Fruit fly (Drosophila melanogaster) whole organism, embryonic: ENCODE results near the gene Mon1.

ENCODE experiments used
- Asciz ChIP-seq: fragments of 200-800 bp; sonication (Bioruptor generic); optimal IDR thresholded peaks from 2 replicates; lab custom pipeline; 2017; ENCODE audit warnings: missing biosample characterization, mild to moderate bottlenecking, missing genetic modification characterization, missing genetic modification reagents
- Atf6 ChIP-seq: fragments of 200-800 bp; sonication (Bioruptor generic); IDR thresholded peaks from 2 replicates; pipeline ENCODE4 v1.3.6; 2022; ENCODE audit warnings: missing biosample characterization, missing genetic modification characterization
- B-H1 ChIP-seq: fragments of 200-800 bp; sonication (Bioruptor generic); IDR thresholded peaks from 3 replicates; pipeline ENCODE4 v1.3.6; 2022; ENCODE audit warnings: missing biosample characterization, missing genetic modification characterization
- Bgb ChIP-seq: fragments of 200-800 bp; sonication (Bioruptor generic); IDR thresholded peaks from 2 replicates; pipeline ENCODE4 v1.3.6; 2022; ENCODE audit warnings: missing biosample characterization, missing genetic modification characterization; ENCODE audit not compliant: partially characterized antibody
- Bteb2 ChIP-seq: fragments of 200-800 bp; sonication (Bioruptor generic); optimal IDR thresholded peaks from 2 replicates; lab custom pipeline; 2016; ENCODE audit warnings: missing biosample characterization, missing genetic modification characterization
- CG10431 ChIP-seq: fragments of 200-800 bp; sonication (Bioruptor generic); optimal IDR thresholded peaks from 3 replicates; lab custom pipeline; 2018; ENCODE audit warnings: missing biosample characterization, mild to moderate bottlenecking, missing genetic modification characterization
- CG11696 ChIP-seq: fragments of 200-800 bp; sonication (Bioruptor generic); IDR thresholded peaks from 2 replicates; pipeline ENCODE4 v1.3.6; 2022; ENCODE audit warnings: missing biosample characterization, missing genetic modification characterization
- CG11723 ChIP-seq: fragments of 200-800 bp; sonication (Bioruptor generic); optimal IDR thresholded peaks from 2 replicates; lab custom pipeline; 2017; ENCODE audit warnings: missing biosample characterization, mild to moderate bottlenecking, missing genetic modification characterization
- CG12659 ChIP-seq: fragments of 200-800 bp; sonication (Bioruptor generic); optimal IDR thresholded peaks from 3 replicates; lab custom pipeline; 2017; ENCODE audit warnings: mild to moderate bottlenecking, missing biosample characterization, missing genetic modification reagents, missing genetic modification characterization
- CG16863 ChIP-seq: fragments of 200-800 bp; sonication (Bioruptor generic); optimal IDR thresholded peaks from 3 replicates; lab custom pipeline; 2016; ENCODE audit warnings: missing biosample characterization, missing genetic modification characterization
- CG18764 ChIP-seq: fragments of 200-800 bp; sonication (Bioruptor generic); optimal IDR thresholded peaks from 3 replicates; lab custom pipeline; 2016; ENCODE audit warnings: missing biosample characterization, missing genetic modification characterization
- CG32532 ChIP-seq: fragments of 200-800 bp; sonication (Bioruptor generic); IDR thresholded peaks from 2 replicates; pipeline ENCODE4 v1.3.6; 2022; ENCODE audit warnings: missing biosample characterization, missing genetic modification characterization
- CG3847 ChIP-seq: fragments of 200-800 bp; sonication (Bioruptor generic); IDR thresholded peaks from 2 replicates; pipeline ENCODE4 v1.3.6; 2022; ENCODE audit warnings: missing biosample characterization, missing genetic modification characterization
- CG4360 ChIP-seq: fragments of 200-800 bp; sonication (Bioruptor generic); IDR thresholded peaks from 2 replicates; pipeline ENCODE4 v1.3.6; 2022; ENCODE audit warnings: missing biosample characterization, missing genetic modification characterization
- CG6854 ChIP-seq: fragments of 200-800 bp; sonication (Bioruptor generic); optimal IDR thresholded peaks from 3 replicates; lab custom pipeline; 2017; ENCODE audit warnings: missing biosample characterization, mild to moderate bottlenecking, missing genetic modification characterization
- CG8089 ChIP-seq: fragments of 200-800 bp; sonication (Bioruptor generic); optimal IDR thresholded peaks from 3 replicates; lab custom pipeline; 2016; ENCODE audit warnings: missing biosample characterization, missing genetic modification characterization
- CG8359 ChIP-seq: fragments of 200-800 bp; sonication (Bioruptor generic); optimal IDR thresholded peaks from 2 replicates; lab custom pipeline; 2017; ENCODE audit warnings: missing biosample characterization, mild to moderate bottlenecking, missing genetic modification characterization, borderline replicate concordance
- CG9215 ChIP-seq: fragments of 200-800 bp; sonication (Bioruptor generic); IDR thresholded peaks from 2 replicates; pipeline ENCODE4 v1.3.6; 2022; ENCODE audit warnings: missing biosample characterization, missing genetic modification characterization
- CG9727 ChIP-seq: fragments of 200-800 bp; sonication (Bioruptor generic); optimal IDR thresholded peaks from 3 replicates; lab custom pipeline; 2017; ENCODE audit warnings: missing biosample characterization, mild to moderate bottlenecking, missing genetic modification characterization
- Deaf1 ChIP-seq: fragments of 200-800 bp; optimal IDR thresholded peaks from 3 replicates; lab custom pipeline; 2019; ENCODE audit warnings: missing biosample characterization, mild to moderate bottlenecking, missing genetic modification characterization, moderate library complexity
- ERR ChIP-seq: fragments of 200-800 bp; sonication (Bioruptor generic); optimal IDR thresholded peaks from 2 replicates; lab custom pipeline; 2016; ENCODE audit warnings: missing biosample characterization, missing genetic modification characterization
- Gsc ChIP-seq: fragments of 200-800 bp; sonication (Bioruptor generic); IDR thresholded peaks from 2 replicates; pipeline ENCODE4 v1.3.6; 2022; ENCODE audit warnings: missing biosample characterization, missing genetic modification characterization
- Hr39 ChIP-seq: fragments of >200 bp; optimal IDR thresholded peaks from 2 replicates; lab custom pipeline; 2017
- Hr78 ChIP-seq, 2 experiments: fragments of 200-800 bp in 1 of 2; fragments of >200 bp in 1 of 2; sonication (Bioruptor generic) in 1 of 2; optimal IDR thresholded peaks; 2 replicates each; lab custom pipeline; 2017 to 2019; ENCODE audit warnings: missing biosample characterization in 2 of 2, missing genetic modification characterization in 2 of 2, mild to moderate bottlenecking in 1 of 2, moderate library complexity in 1 of 2
- MTF-1 ChIP-seq: fragments of 200-800 bp; sonication (Bioruptor generic); optimal IDR thresholded peaks from 2 replicates; lab custom pipeline; 2018; ENCODE audit warnings: missing biosample characterization, mild to moderate bottlenecking, missing genetic modification characterization, borderline replicate concordance
- Mes4 ChIP-seq: fragments of 200-800 bp; sonication (Bioruptor generic); optimal IDR thresholded peaks from 2 replicates; lab custom pipeline; 2016; ENCODE audit warnings: missing biosample characterization, missing genetic modification characterization
- NFAT ChIP-seq: fragments of 200-800 bp; sonication (Bioruptor generic); IDR thresholded peaks from 2 replicates; pipeline ENCODE4 v1.3.6; 2022; ENCODE audit warnings: missing biosample characterization, missing genetic modification characterization
- Oli ChIP-seq: fragments of 200-800 bp; sonication (Bioruptor generic); optimal IDR thresholded peaks from 2 replicates; lab custom pipeline; 2018; ENCODE audit warnings: missing biosample characterization, mild to moderate bottlenecking, missing genetic modification characterization, moderate library complexity
- Stat92E ChIP-seq, 3 experiments: fragments of >200 bp in 2 of 3; fragments of 200-800 bp in 1 of 3; sonication (Bioruptor generic) in 1 of 3; optimal IDR thresholded peaks; 2 replicates each; lab custom pipeline; 2017 to 2019; ENCODE audit warnings: missing biosample characterization in 3 of 3, missing genetic modification characterization in 3 of 3, mild to moderate bottlenecking in 1 of 3, moderate library complexity in 1 of 3
- ash1 ChIP-seq: fragments of 200-800 bp; sonication (Bioruptor generic); optimal IDR thresholded peaks from 2 replicates; lab custom pipeline; 2018; ENCODE audit warnings: missing biosample characterization, mild to moderate bottlenecking, missing genetic modification characterization
- corto ChIP-seq: fragments of 200-800 bp; sonication (Bioruptor generic); optimal IDR thresholded peaks from 2 replicates; lab custom pipeline; 2016; ENCODE audit warnings: missing biosample characterization, mild to moderate bottlenecking, missing genetic modification characterization, moderate library complexity
- croc ChIP-seq: fragments of 200-800 bp; sonication (Bioruptor generic); conservative IDR thresholded peaks from 3 replicates; pipeline ENCODE4 v1.3.6; 2022; ENCODE audit warnings: missing biosample characterization, missing genetic modification characterization
- crp ChIP-seq, 2 experiments: fragments of 200-800 bp; sonication (Bioruptor generic); optimal IDR thresholded peaks; 2 replicates in 1 of 2; 3 replicates in 1 of 2; lab custom pipeline; 2017; ENCODE audit warnings: missing biosample characterization in 2 of 2, missing genetic modification characterization in 2 of 2, mild to moderate bottlenecking in 1 of 2, moderate library complexity in 1 of 2
- dan ChIP-seq: fragments of 200-800 bp; sonication (Bioruptor generic); IDR thresholded peaks from 2 replicates; pipeline ENCODE4 v1.3.6; 2022; ENCODE audit warnings: missing biosample characterization, missing genetic modification characterization
- danr ChIP-seq: fragments of 200-800 bp; sonication (Bioruptor generic); IDR thresholded peaks from 2 replicates; pipeline ENCODE4 v1.3.6; 2022; ENCODE audit warnings: missing biosample characterization, missing genetic modification characterization
- dmrt99B ChIP-seq: fragments of 200-800 bp; sonication (Bioruptor generic); optimal IDR thresholded peaks from 2 replicates; lab custom pipeline; 2018; ENCODE audit warnings: missing biosample characterization, mild to moderate bottlenecking, missing genetic modification characterization, moderate library complexity
- ftz-f1 ChIP-seq: fragments of 200-800 bp; sonication (Bioruptor generic); optimal IDR thresholded peaks from 2 replicates; lab custom pipeline; 2016; ENCODE audit warnings: missing biosample characterization, missing genetic modification characterization
- gem ChIP-seq: fragments of 200-800 bp; sonication (Bioruptor generic); optimal IDR thresholded peaks from 2 replicates; lab custom pipeline; 2019; ENCODE audit warnings: missing biosample characterization, mild to moderate bottlenecking, missing genetic modification characterization, moderate library complexity
- ind ChIP-seq: fragments of 200-800 bp; sonication (Bioruptor generic); optimal IDR thresholded peaks from 3 replicates; lab custom pipeline; 2016; ENCODE audit warnings: missing biosample characterization, missing genetic modification characterization
- lab ChIP-seq: fragments of 200-800 bp; sonication (Bioruptor generic); optimal IDR thresholded peaks from 3 replicates; lab custom pipeline; 2017; ENCODE audit warnings: missing biosample characterization, missing genetic modification characterization, mild to moderate bottlenecking, moderate library complexity, missing genetic modification reagents
- maf-S ChIP-seq: fragments of 200-800 bp; sonication (Bioruptor generic); optimal IDR thresholded peaks from 2 replicates; lab custom pipeline; 2016; ENCODE audit warnings: missing biosample characterization, missing genetic modification characterization
- nerfin-2 ChIP-seq: fragments of 200-800 bp; sonication (Bioruptor generic); IDR thresholded peaks from 2 replicates; pipeline ENCODE4 v1.3.6; 2022; ENCODE audit warnings: missing biosample characterization, missing genetic modification characterization; ENCODE audit not compliant: partially characterized antibody
- peb ChIP-seq: fragments of 200-800 bp; sonication (Bioruptor generic); IDR thresholded peaks from 2 replicates; pipeline ENCODE4 v1.3.6; 2022; ENCODE audit warnings: missing biosample characterization, missing genetic modification characterization
- ranshi ChIP-seq: fragments of 200-800 bp; sonication (Bioruptor generic); IDR thresholded peaks from 2 replicates; pipeline ENCODE4 v1.3.6; 2022; ENCODE audit warnings: missing biosample characterization, missing genetic modification characterization
- sens ChIP-seq: fragments of 200-800 bp; sonication (Bioruptor generic); peaks from one replicate; lab custom pipeline; 2016; ENCODE audit warnings: missing biosample characterization, missing genetic modification characterization
- slp2 ChIP-seq: fragments of 200-800 bp; sonication (Bioruptor generic); optimal IDR thresholded peaks from 2 replicates; lab custom pipeline; 2016; ENCODE audit warnings: missing biosample characterization, missing genetic modification characterization
- sob ChIP-seq: fragments of 200-800 bp; sonication (Bioruptor generic); IDR thresholded peaks from 2 replicates; pipeline ENCODE4 v1.3.6; 2022; ENCODE audit warnings: missing biosample characterization, missing genetic modification characterization
- tio ChIP-seq: fragments of 200-800 bp; sonication (Bioruptor generic); optimal IDR thresholded peaks from 2 replicates; lab custom pipeline; 2017; ENCODE audit warnings: missing biosample characterization, missing genetic modification characterization, inconsistent platforms
- unc-4 ChIP-seq: fragments of 200-800 bp; sonication (Bioruptor generic); IDR thresholded peaks from 2 replicates; pipeline ENCODE4 v1.3.6; 2022; ENCODE audit warnings: missing biosample characterization, missing genetic modification characterization; ENCODE audit not compliant: partially characterized antibody
- vnd ChIP-seq: fragments of 200-800 bp; sonication (Bioruptor generic); IDR thresholded peaks from 3 replicates; pipeline ENCODE4 v1.3.6; 2022; ENCODE audit warnings: missing biosample characterization, missing genetic modification characterization; ENCODE audit not compliant: partially characterized antibody
- zen ChIP-seq: fragments of 200-800 bp; sonication (Bioruptor generic); optimal IDR thresholded peaks from 3 replicates; lab custom pipeline; 2018; ENCODE audit warnings: missing biosample characterization, mild to moderate bottlenecking, missing genetic modification characterization, moderate library complexity
- zfh2 ChIP-seq: fragments of 200-800 bp; sonication (Bioruptor generic); optimal IDR thresholded peaks from 2 replicates; lab custom pipeline; 2016; ENCODE audit warnings: missing biosample characterization, missing genetic modification characterization

The Mon1 gene

dm6 chr2L:4883023-4883392 lies 32.6 kb downstream of the Mon1 start, which contains the start of the genes Cf2 and CG3008 (continued):
- TF ChIP-seq dmrt99B (tag; lab: Kevin White, UChicago) (no peak), Mes4 (GFP tag; lab: Kevin White, UChicago) (no peak), Hr78 (GFP tag; optimal IDR thresholded peaks at IDR 0.05; lab: Kevin White, UChicago) (no peak), slp2 (GFP tag; lab: Kevin White, UChicago) (no peak), sob (GFP tag; lab: Robert Waterston, UW) (no peak), CG9727 (no peak), maf-S (GFP tag; lab: Kevin White, UChicago) (no peak), CG11696 (GFP tag; lab: Robert Waterston, UW) (no peak), ranshi (no peak), zen (tag; lab: Kevin White, UChicago) (no peak), Stat92E (GFP tag; optimal IDR thresholded peaks at IDR 0.05; lab: Kevin White, UChicago) (no peak), sens (peak; percentile 87), CG11723 (no peak), Gsc (no peak), CG6854 (no peak), Oli (tag; lab: Kevin White, UChicago) (no peak), corto (no peak), CG18764 (GFP tag; lab: Kevin White, UChicago) (no peak), CG12659 (GFP tag; lab: Kevin White, UChicago) (peak; percentile 65), Asciz (GFP tag; lab: Kevin White, UChicago) (no peak), NFAT (no peak), dan (GFP tag; lab: Robert Waterston, UW) (no peak), MTF-1 (no peak), ERR (no peak), Atf6 (GFP tag; lab: Robert Waterston, UW) (no peak), crp (GFP tag; optimal IDR thresholded peaks at IDR 0.05; lab: Kevin White, UChicago) (no peak), lab (GFP tag; lab: Kevin White, UChicago) (no peak), CG8359 (no peak), Deaf1 (no peak), zfh2 (GFP tag; lab: Kevin White, UChicago) (no peak), CG10431 (GFP tag; lab: Kevin White, UChicago) (no peak), unc-4 (GFP tag; lab: Robert Waterston, UW) (peak; percentile 88), gem (tag; lab: Kevin White, UChicago) (no peak), nerfin-2 (peak; percentile 75), CG4360 (peak; percentile 60; the same call in 1 of the 2 replicates), ind (GFP tag; lab: Kevin White, UChicago) (no peak), CG8089 (no peak), danr (no peak), vnd (GFP tag; lab: Robert Waterston, UW) (peak; percentile 82), ash1 (GFP tag; lab: Kevin White, UChicago) (no peak), Hr39 (no peak), B-H1 (GFP tag; lab: Robert Waterston, UW) (no peak), croc (no peak), Bteb2 (GFP tag; lab: Kevin White, UChicago) (no peak), tio (GFP tag; lab: Kevin White, UChicago) (no peak), Bgb (GFP tag; lab: Robert Waterston, UW) (peak; percentile 87), peb (GFP tag; lab: Robert Waterston, UW) (no peak), ftz-f1 (peak; percentile 35), CG32532 (no peak), CG16863 (GFP tag; lab: Kevin White, UChicago) (peak; percentile 100), CG9215 (no peak), CG3847 (peak; percentile 44; the same call in 1 of the 2 replicates)
